Fruit fly (Drosophila melanogaster) whole organism, embryonic: Measurements from ENCODE around the gene Strip.

Experiments used
- Aef1 ChIP-seq: fragments of 200-800 bp; sonication (Bioruptor generic); IDR thresholded peaks from 3 replicates; pipeline ENCODE4 v1.3.6; 2022; ENCODE audit warnings: missing biosample characterization, missing genetic modification characterization
- Blimp-1 ChIP-seq: fragments of 200-800 bp; sonication (Bioruptor generic); optimal IDR thresholded peaks from 3 replicates; lab custom pipeline; 2018; ENCODE audit warnings: missing biosample characterization, missing genetic modification characterization, mild to moderate bottlenecking, moderate library complexity, missing genetic modification reagents
- CG11456 ChIP-seq: fragments of 200-800 bp; sonication (Bioruptor generic); IDR thresholded peaks from 3 replicates; pipeline ENCODE4 v1.3.6; 2022; ENCODE audit warnings: missing biosample characterization, missing genetic modification characterization
- CG11504 ChIP-seq: fragments of 200-800 bp; sonication (Bioruptor generic); optimal IDR thresholded peaks from 3 replicates; lab custom pipeline; 2019; ENCODE audit warnings: missing biosample characterization, mild to moderate bottlenecking, missing genetic modification characterization, moderate library complexity
- CG11695 ChIP-seq: fragments of 200-800 bp; sonication (Bioruptor generic); IDR thresholded peaks from 3 replicates; pipeline ENCODE4 v1.3.6; 2022; ENCODE audit warnings: missing biosample characterization, missing genetic modification characterization
- CG12391 ChIP-seq: fragments of 200-800 bp; sonication (Bioruptor generic); optimal IDR thresholded peaks from 3 replicates; lab custom pipeline; 2018; ENCODE audit warnings: missing biosample characterization, mild to moderate bottlenecking, missing genetic modification characterization, moderate library complexity
- CG15269 ChIP-seq: fragments of 200-800 bp; sonication (Bioruptor generic); optimal IDR thresholded peaks from 2 replicates; lab custom pipeline; 2018; ENCODE audit warnings: missing biosample characterization, mild to moderate bottlenecking, missing genetic modification characterization, moderate library complexity
- CG1602 ChIP-seq: fragments of 200-800 bp; sonication (Bioruptor generic); optimal IDR thresholded peaks from 3 replicates; lab custom pipeline; 2016; ENCODE audit warnings: missing biosample characterization, missing genetic modification characterization
- CG16779 ChIP-seq: fragments of 200-800 bp; sonication (Bioruptor generic); IDR thresholded peaks from 2 replicates; pipeline ENCODE4 v1.3.6; 2022; ENCODE audit warnings: missing biosample characterization, missing genetic modification characterization
- CG17186 ChIP-seq: fragments of 200-800 bp; sonication (Bioruptor generic); optimal IDR thresholded peaks from 3 replicates; lab custom pipeline; 2017; ENCODE audit warnings: missing biosample characterization, missing genetic modification reagents, missing genetic modification characterization
- CG18262 ChIP-seq: fragments of 200-800 bp; optimal IDR thresholded peaks from 3 replicates; lab custom pipeline; 2019; ENCODE audit warnings: missing biosample characterization, mild to moderate bottlenecking, missing genetic modification characterization, moderate library complexity
- CG2712 ChIP-seq: fragments of 200-800 bp; optimal IDR thresholded peaks from 3 replicates; lab custom pipeline; 2019; ENCODE audit warnings: missing biosample characterization, mild to moderate bottlenecking, missing genetic modification characterization, moderate library complexity
- CG31441 ChIP-seq: fragments of 200-800 bp; sonication (Bioruptor generic); IDR thresholded peaks from 2 replicates; pipeline ENCODE4 v1.3.6; 2022; ENCODE audit warnings: missing biosample characterization, missing genetic modification characterization
- CG32532 ChIP-seq: fragments of 200-800 bp; sonication (Bioruptor generic); IDR thresholded peaks from 2 replicates; pipeline ENCODE4 v1.3.6; 2022; ENCODE audit warnings: missing biosample characterization, missing genetic modification characterization
- CG33557 ChIP-seq: fragments of 200-800 bp; sonication (Bioruptor generic); optimal IDR thresholded peaks from 2 replicates; lab custom pipeline; 2019; ENCODE audit warnings: missing biosample characterization, mild to moderate bottlenecking, missing genetic modification characterization, moderate library complexity
- CG3407 ChIP-seq: fragments of 200-800 bp; sonication (Bioruptor generic); optimal IDR thresholded peaks from 2 replicates; lab custom pipeline; 2018; ENCODE audit warnings: missing biosample characterization, mild to moderate bottlenecking, missing genetic modification characterization
- CG4282 ChIP-seq: fragments of 200-800 bp; sonication (Bioruptor generic); optimal IDR thresholded peaks from 2 replicates; lab custom pipeline; 2016; ENCODE audit warnings: missing biosample characterization, missing genetic modification characterization
- CG9437 ChIP-seq: fragments of 200-800 bp; sonication (Bioruptor generic); optimal IDR thresholded peaks from 2 replicates; lab custom pipeline; 2018; ENCODE audit warnings: missing biosample characterization, mild to moderate bottlenecking, missing genetic modification characterization
- Chrac-16 ChIP-seq: fragments of 200-800 bp; sonication (Bioruptor generic); optimal IDR thresholded peaks from 3 replicates; lab custom pipeline; 2016; ENCODE audit warnings: missing biosample characterization, missing genetic modification characterization
- CoRest ChIP-seq: fragments of 200-800 bp; sonication (Bioruptor generic); optimal IDR thresholded peaks from 3 replicates; lab custom pipeline; 2018; ENCODE audit warnings: missing biosample characterization, mild to moderate bottlenecking, missing genetic modification characterization, moderate library complexity
- Fer1 ChIP-seq: fragments of 200-800 bp; sonication (Bioruptor generic); optimal IDR thresholded peaks from 2 replicates; lab custom pipeline; 2017; ENCODE audit warnings: missing biosample characterization, mild to moderate bottlenecking, missing genetic modification characterization
- HLH54F ChIP-seq: fragments of 200-800 bp; sonication (Bioruptor generic); optimal IDR thresholded peaks from 3 replicates; lab custom pipeline; 2016; ENCODE audit warnings: missing biosample characterization, missing genetic modification characterization
- Hr39 ChIP-seq: fragments of >200 bp; optimal IDR thresholded peaks from 2 replicates; lab custom pipeline; 2017
- Hr51 ChIP-seq, 2 experiments: fragments of 200-800 bp; sonication (Bioruptor generic); optimal IDR thresholded peaks; 2 replicates in 1 of 2; 3 replicates in 1 of 2; lab custom pipeline; 2016 to 2018; ENCODE audit warnings: missing biosample characterization in 2 of 2, missing genetic modification characterization in 2 of 2, mild to moderate bottlenecking in 1 of 2, moderate library complexity in 1 of 2
- NC2α ChIP-seq: fragments of 200-800 bp; sonication (Bioruptor generic); optimal IDR thresholded peaks from 2 replicates; lab custom pipeline; 2016; ENCODE audit warnings: missing biosample characterization, missing genetic modification characterization
- Tbp ChIP-seq: fragments of >200 bp; optimal IDR thresholded peaks from 2 replicates; lab custom pipeline; 2018; ENCODE audit warnings: missing biosample characterization, missing genetic modification characterization
- Usf ChIP-seq: fragments of 200-800 bp; sonication (Bioruptor generic); optimal IDR thresholded peaks from 2 replicates; lab custom pipeline; 2017; ENCODE audit warnings: missing genotype, missing biosample characterization, missing genetic modification characterization
- bbx ChIP-seq: fragments of 200-800 bp; sonication (Bioruptor generic); IDR thresholded peaks from 2 replicates; pipeline ENCODE4 v1.3.6; 2022; ENCODE audit warnings: missing biosample characterization, missing genetic modification characterization; ENCODE audit not compliant: partially characterized antibody
- bsh ChIP-seq, 2 experiments: fragments of 200-800 bp; sonication (Bioruptor generic); optimal IDR thresholded peaks; 2 replicates each; lab custom pipeline; 2017 to 2018; ENCODE audit warnings: mild to moderate bottlenecking in 2 of 2, missing biosample characterization in 2 of 2, missing genetic modification characterization in 2 of 2, moderate library complexity in 1 of 2
- chinmo ChIP-seq: fragments of 200-800 bp; sonication (Bioruptor generic); IDR thresholded peaks from 4 replicates; pipeline ENCODE4 v1.3.6; 2022; ENCODE audit warnings: missing biosample characterization, missing genetic modification characterization; ENCODE audit not compliant: partially characterized antibody
- dmrt11E ChIP-seq: fragments of 200-800 bp; sonication (Bioruptor generic); optimal IDR thresholded peaks from 3 replicates; lab custom pipeline; 2018; ENCODE audit warnings: missing biosample characterization, mild to moderate bottlenecking, missing genetic modification characterization, moderate library complexity
- gem ChIP-seq: fragments of 200-800 bp; sonication (Bioruptor generic); optimal IDR thresholded peaks from 2 replicates; lab custom pipeline; 2019; ENCODE audit warnings: missing biosample characterization, mild to moderate bottlenecking, missing genetic modification characterization, moderate library complexity
- gfzf ChIP-seq: fragments of 200-800 bp; sonication (Bioruptor generic); optimal IDR thresholded peaks from 2 replicates; lab custom pipeline; 2016; ENCODE audit warnings: missing biosample characterization, mild to moderate bottlenecking, missing genetic modification characterization, moderate library complexity
- grau ChIP-seq: fragments of 200-800 bp; optimal IDR thresholded peaks from 3 replicates; lab custom pipeline; 2019; ENCODE audit warnings: missing biosample characterization, mild to moderate bottlenecking, missing genetic modification characterization, moderate library complexity
- her ChIP-seq: fragments of 200-800 bp; sonication (Bioruptor generic); optimal IDR thresholded peaks from 2 replicates; lab custom pipeline; 2016; ENCODE audit warnings: missing biosample characterization, missing genetic modification characterization
- jigr1 ChIP-seq: fragments of 200-800 bp; sonication (Bioruptor generic); IDR thresholded peaks from 3 replicates; pipeline ENCODE4 v1.3.6; 2022; ENCODE audit warnings: missing biosample characterization, missing genetic modification characterization
- jumu ChIP-seq: fragments of 200-800 bp; sonication (Bioruptor generic); optimal IDR thresholded peaks from 3 replicates; lab custom pipeline; 2016; ENCODE audit warnings: missing biosample characterization, missing genetic modification characterization
- lbe ChIP-seq: fragments of 200-800 bp; sonication (Bioruptor generic); optimal IDR thresholded peaks from 2 replicates; lab custom pipeline; 2016; ENCODE audit warnings: missing biosample characterization, mild to moderate bottlenecking, missing genetic modification characterization
- maf-S ChIP-seq: fragments of 200-800 bp; sonication (Bioruptor generic); optimal IDR thresholded peaks from 2 replicates; lab custom pipeline; 2016; ENCODE audit warnings: missing biosample characterization, missing genetic modification characterization
- nerfin-1 ChIP-seq: fragments of 200-800 bp; sonication (Bioruptor generic); optimal IDR thresholded peaks from 3 replicates; lab custom pipeline; 2019; ENCODE audit warnings: missing biosample characterization, mild to moderate bottlenecking, missing genetic modification characterization, moderate library complexity
- nom ChIP-seq: fragments of 200-800 bp; sonication (Bioruptor generic); optimal IDR thresholded peaks from 2 replicates; lab custom pipeline; 2017; ENCODE audit warnings: missing biosample characterization, missing genetic modification characterization, mild to moderate bottlenecking, moderate library complexity, missing genetic modification reagents
- pita ChIP-seq: fragments of 200-800 bp; sonication (Bioruptor generic); optimal IDR thresholded peaks from 2 replicates; lab custom pipeline; 2017; ENCODE audit warnings: missing biosample characterization, mild to moderate bottlenecking, missing genetic modification characterization
- row ChIP-seq: fragments of 200-800 bp; sonication (Bioruptor generic); IDR thresholded peaks from 3 replicates; pipeline ENCODE4 v1.3.6; 2022; ENCODE audit warnings: missing biosample characterization, missing genetic modification characterization
- sens ChIP-seq: fragments of 200-800 bp; sonication (Bioruptor generic); peaks from one replicate; lab custom pipeline; 2016; ENCODE audit warnings: missing biosample characterization, missing genetic modification characterization
- so ChIP-seq: fragments of 200-800 bp; sonication (Bioruptor generic); IDR thresholded peaks from 3 replicates; pipeline ENCODE4 v1.3.6; 2022; ENCODE audit warnings: missing biosample characterization, missing genetic modification characterization
- sob ChIP-seq: fragments of 200-800 bp; sonication (Bioruptor generic); IDR thresholded peaks from 2 replicates; pipeline ENCODE4 v1.3.6; 2022; ENCODE audit warnings: missing biosample characterization, missing genetic modification characterization
- sug ChIP-seq: fragments of 200-800 bp; optimal IDR thresholded peaks from 2 replicates; lab custom pipeline; 2019; ENCODE audit warnings: missing biosample characterization, mild to moderate bottlenecking, missing genetic modification characterization, moderate library complexity
- unpg ChIP-seq: fragments of 200-800 bp; sonication (Bioruptor generic); optimal IDR thresholded peaks from 3 replicates; lab custom pipeline; 2018; ENCODE audit warnings: missing biosample characterization, mild to moderate bottlenecking, missing genetic modification characterization, moderate library complexity

Gene Strip

DNA sequence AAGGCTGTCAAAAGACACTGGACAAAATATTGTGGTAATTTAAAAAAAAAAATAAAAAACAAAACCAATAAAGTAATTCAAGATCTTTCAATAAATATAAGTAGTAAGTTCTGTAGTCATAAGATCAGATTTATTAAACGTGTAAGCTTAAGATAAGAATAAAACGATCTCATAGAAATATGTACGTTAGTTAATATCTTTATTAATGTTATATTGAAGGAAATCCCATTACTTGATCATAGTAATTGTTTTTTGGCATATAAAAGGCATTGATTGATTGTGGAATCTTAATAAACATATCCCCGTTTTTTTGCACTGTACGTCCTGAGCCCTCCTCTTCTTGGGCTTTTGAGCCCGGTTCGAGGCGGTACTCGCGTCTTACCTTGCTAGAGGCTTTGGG, 14.6 kb upstream of the Strip start (continued):
- TF ChIP-seq CG15269 (peak; percentile 39), CG31441 (GFP tag; lab: Robert Waterston, UW) (peak; percentile 48; the same call in 1 of the 2 replicates), Blimp-1 (peak; percentile 7), unpg (GFP tag; lab: Kevin White, UChicago) (peak; percentile 23), CG11504 (tag; lab: Kevin White, UChicago) (peak; percentile 44), CG9437 (GFP tag; lab: Kevin White, UChicago) (peak; percentile 1), sob (GFP tag; lab: Robert Waterston, UW) (no peak), CoRest (tag; lab: Kevin White, UChicago) (peak; percentile 17), grau (peak; percentile 2), CG18262 (tag; lab: Kevin White, UChicago) (peak; percentile 15), sens (GFP tag; lab: Kevin White, UChicago) (peak; percentile 74), CG2712 (tag; lab: Kevin White, UChicago) (peak; percentile 5), her (GFP tag; lab: Kevin White, UChicago) (no peak), CG33557 (no peak)

DNA sequence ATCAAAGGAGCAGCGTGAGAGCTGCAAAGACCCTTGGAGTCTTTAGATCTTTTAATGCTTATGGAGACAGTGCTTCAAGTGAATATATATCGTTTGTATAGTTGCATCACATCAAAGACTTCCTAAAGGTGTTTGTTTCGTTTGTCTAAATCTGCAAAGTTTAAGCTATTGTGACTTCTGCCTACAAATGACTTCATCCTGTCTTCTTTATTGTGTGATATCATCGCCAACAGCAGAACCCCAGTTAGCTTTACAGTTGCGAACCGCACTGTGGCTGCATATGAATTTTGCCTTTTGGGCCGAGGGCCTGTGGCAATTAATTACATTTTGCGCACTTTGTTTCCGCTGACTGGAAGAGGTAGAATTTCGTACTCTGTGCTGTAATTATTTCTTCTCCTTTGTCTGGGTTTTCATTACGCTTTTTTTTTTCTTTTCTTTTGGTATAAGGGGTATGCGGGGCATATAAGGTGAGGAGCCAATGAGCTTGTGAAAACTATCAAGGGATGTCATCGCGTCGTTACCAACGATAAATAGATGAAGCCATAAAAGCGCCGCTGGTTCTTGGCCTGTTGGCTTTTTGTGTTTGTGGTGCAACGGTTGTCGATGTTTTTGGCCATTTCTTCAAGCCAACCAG, 13.8 kb upstream of the Strip start:
- no peak for TF ChIP-seq HLH54F (GFP tag; lab: Kevin White, UChicago)
- TF ChIP-seq maf-S (GFP tag; lab: Kevin White, UChicago) = no peak
- no peak for TF ChIP-seq Fer1 (GFP tag; lab: Kevin White, UChicago)
- peak in 1 of 2 experiments; percentile 61 for TF ChIP-seq bsh (GFP tag; optimal IDR thresholded peaks at IDR 0.05; lab: Kevin White, UChicago)
- peak; percentile 9 for TF ChIP-seq sens (GFP tag; lab: Kevin White, UChicago)
- no peak for TF ChIP-seq bbx (GFP tag; lab: Robert Waterston, UW)
- TF ChIP-seq Tbp (GFP tag; lab: Kevin White, UChicago) = no peak
- no peak for TF ChIP-seq Chrac-16
- peak; percentile 19 for TF ChIP-seq nom
- TF ChIP-seq row = 0 out of 3 replicates have a peak, but pooled peaks have one; percentile 5
- TF ChIP-seq CG3407 (GFP tag; lab: Kevin White, UChicago) = no peak
- no peak for TF ChIP-seq CG1602 (GFP tag; lab: Kevin White, UChicago)
- peak; percentile 65 for TF ChIP-seq lbe (GFP tag; lab: Kevin White, UChicago)
- no peak for TF ChIP-seq Aef1 (GFP tag; lab: Robert Waterston, UW)
- no peak for TF ChIP-seq CG4282 (GFP tag; lab: Kevin White, UChicago)
- peak; percentile 48; the same call in 1 of the 3 replicates for TF ChIP-seq CG11695 (GFP tag; lab: Robert Waterston, UW)
- no peak for TF ChIP-seq CG16779 (GFP tag; lab: Robert Waterston, UW)
- no peak for TF ChIP-seq gfzf
- TF ChIP-seq so (GFP tag; lab: Robert Waterston, UW) = no peak
- TF ChIP-seq jumu = no peak
- TF ChIP-seq Usf = no peak
- TF ChIP-seq NC2α (GFP tag; lab: Kevin White, UChicago) = no peak
- no peak for TF ChIP-seq sug (tag; lab: Kevin White, UChicago)
- TF ChIP-seq CG11456 = no peak

DNA sequence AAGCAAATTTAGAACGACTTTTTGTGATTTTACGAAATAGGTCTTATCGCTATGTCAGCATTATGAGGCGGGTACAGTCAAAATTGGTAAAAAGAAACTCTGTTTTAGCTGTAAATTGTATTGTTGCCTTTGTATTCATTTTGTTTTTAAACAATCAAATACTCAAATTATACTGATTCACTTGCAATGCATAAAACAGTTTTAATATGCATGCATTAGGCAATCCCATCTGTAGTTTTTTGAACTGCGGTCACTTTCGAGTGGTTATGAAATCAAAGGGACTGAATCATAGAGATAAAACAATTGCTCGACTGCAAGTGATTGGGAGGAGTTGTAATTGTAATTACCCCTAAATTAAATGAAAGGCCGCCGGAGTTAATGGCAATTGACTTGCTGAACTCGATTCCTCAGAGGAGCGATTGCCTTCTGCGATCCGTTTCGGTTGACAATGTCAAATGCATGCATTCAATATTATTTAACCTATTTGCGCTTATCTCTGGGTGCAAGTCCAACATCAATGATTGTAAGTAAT, 11.1 kb upstream of the Strip start:
- peak; percentile 16 for TF ChIP-seq gem (tag; lab: Kevin White, UChicago)
- TF ChIP-seq nerfin-1 (tag; lab: Kevin White, UChicago) = no peak
- no peak for TF ChIP-seq Hr39 (lab: Kevin White, UChicago)
- peak; percentile 16; the same call in 1 of the 2 replicates for TF ChIP-seq CG32532 (GFP tag; lab: Robert Waterston, UW)
- no peak for TF ChIP-seq CG17186 (GFP tag; lab: Kevin White, UChicago)
- no peak for TF ChIP-seq pita (GFP tag; lab: Kevin White, UChicago)
- TF ChIP-seq jigr1 = no peak
- peak; percentile 72 for TF ChIP-seq grau
- no peak for TF ChIP-seq dmrt11E (tag; lab: Kevin White, UChicago)
- peak in 1 of 2 experiments; percentile 35 for TF ChIP-seq Hr51 (GFP tag; optimal IDR thresholded peaks at IDR 0.05; lab: Kevin White, UChicago)
- 0 out of 4 replicates have a peak, but pooled peaks have one; percentile 17 for TF ChIP-seq chinmo
- peak; percentile 7 for TF ChIP-seq CG12391 (tag; lab: Kevin White, UChicago)
